Worm (Caenorhabditis elegans): Measurements from ENCODE around the gene sfxn-1.4.
A peak's percentile ranks its signal among the peaks of the same experiment; 100 is the strongest.

Gene sfxn-1.4

DNA sequence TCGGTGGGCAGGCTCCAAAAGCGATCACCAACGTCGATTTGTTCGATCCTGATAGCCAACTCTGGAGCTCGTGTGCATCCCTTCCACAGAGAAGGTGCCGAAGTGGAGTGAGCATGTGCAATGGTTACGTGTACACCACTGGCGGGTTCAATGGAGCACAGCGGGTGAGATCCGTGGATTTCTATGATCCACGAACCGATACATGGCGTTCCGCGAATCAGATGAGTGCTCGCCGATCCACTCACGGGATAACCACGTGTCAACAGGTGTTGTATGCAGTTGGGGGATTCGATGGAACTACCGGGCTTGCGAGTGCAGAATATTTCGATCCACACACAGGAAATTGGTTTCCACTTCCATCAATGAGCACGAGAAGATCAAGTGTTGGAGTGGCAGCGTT is 9.8 kb upstream of the sfxn-1.4 start (continued):
- no peak for TF ChIP-seq atf-7 (tag; optimal IDR thresholded peaks at IDR 0.05)
- 0 out of 2 replicates have a peak, but pooled peaks have one; percentile 17 for TF ChIP-seq ekl-4 (GFP tag; IDR thresholded peaks at IDR 0.05)
- no peak for TF ChIP-seq rec-8 (tag; optimal IDR thresholded peaks at IDR 0.05)

DNA sequence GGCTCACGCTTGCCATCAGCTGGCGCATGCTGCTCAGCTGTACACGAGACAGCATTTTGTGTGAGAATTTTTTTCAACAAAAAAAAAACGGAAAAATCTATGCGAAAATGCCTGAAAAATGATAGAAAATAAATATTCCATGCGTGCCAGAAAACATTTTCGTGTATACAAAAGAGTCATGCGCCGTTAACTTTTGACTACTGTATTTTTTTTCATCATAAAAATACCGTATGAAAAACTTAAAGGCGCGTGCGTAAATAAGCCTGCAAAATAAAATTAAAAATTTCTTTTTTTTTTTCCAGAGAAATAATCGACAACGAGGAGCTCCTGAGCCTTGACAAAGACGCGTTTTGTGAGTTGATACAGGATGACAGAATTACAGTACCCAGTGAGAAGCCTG is 8.9 kb upstream of the sfxn-1.4 start:
- no peak for TF ChIP-seq B0035.1 (tag; optimal IDR thresholded peaks at IDR 0.05)
- TF ChIP-seq madf-8 (GFP tag; conservative IDR thresholded peaks at IDR 0.05), result peak; percentile 59
- no peak for TF ChIP-seq ztf-25 (GFP tag; IDR thresholded peaks at IDR 0.05)
- TF ChIP-seq nhr-80 (tag; optimal IDR thresholded peaks at IDR 0.05), result no peak
- TF ChIP-seq ztf-26 (tag; optimal IDR thresholded peaks at IDR 0.05), result no peak
- peak; percentile 59 for TF ChIP-seq lsl-1 (GFP tag; optimal IDR thresholded peaks at IDR 0.05)
- TF ChIP-seq madf-6 (GFP tag; IDR thresholded peaks at IDR 0.05), result no peak

DNA sequence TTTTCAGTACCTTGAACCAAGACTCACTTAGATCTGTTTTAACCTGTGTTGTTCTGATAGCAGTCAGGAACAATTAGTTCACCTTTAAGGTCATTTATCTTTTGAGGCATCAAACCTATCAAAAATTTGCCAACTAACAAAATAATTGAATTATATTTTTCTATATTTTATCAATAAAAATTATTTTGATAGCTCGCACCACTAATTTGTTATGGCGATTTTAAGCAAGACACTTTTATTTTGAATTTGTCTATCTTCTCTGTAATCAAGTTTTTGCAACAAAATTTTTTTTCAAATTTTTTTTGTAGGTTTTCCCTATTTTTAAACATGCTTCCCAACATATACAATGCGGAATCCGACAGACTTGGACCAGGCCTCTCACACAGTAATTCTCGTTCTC is 7.6 kb upstream of the sfxn-1.4 start, which contains the start of gene kel-1:
Gene kel-1 (plus strand): TSS at position 301 of the 400 bp plus-strand sequence.
- no peak for TF ChIP-seq somi-1 (GFP tag; optimal IDR thresholded peaks at IDR 0.05)

ce11 chrII:11688011-11688410 is 7.0 kb upstream of the sfxn-1.4 start:
- TF ChIP-seq hmg-1.2 (GFP tag; IDR thresholded peaks at IDR 0.05) (peak; percentile 66; the same call in 1 of the 2 replicates), rpc-1 (optimal IDR thresholded peaks at IDR 0.05) (no peak), rpc-1 (tag; optimal IDR thresholded peaks at IDR 0.05) (no peak)

DNA sequence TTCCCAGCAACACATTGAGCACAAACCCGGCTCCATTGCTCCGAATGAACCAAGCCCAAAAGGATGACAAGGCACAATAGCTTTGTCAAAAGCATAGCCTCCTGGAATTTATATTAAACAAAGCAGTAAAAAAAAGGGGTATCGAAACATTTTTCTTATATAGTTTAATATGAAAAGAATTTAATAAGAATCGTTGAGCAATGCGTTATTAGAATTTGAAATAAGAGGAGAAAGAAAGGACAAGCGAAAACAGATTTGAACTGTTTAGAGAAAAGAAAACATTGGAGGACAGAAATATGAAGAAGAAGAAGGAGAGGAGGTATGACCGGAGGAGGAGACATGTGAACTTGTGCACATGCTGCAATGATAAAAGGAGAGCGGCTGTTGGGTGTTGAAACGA is 4.1 kb upstream of the sfxn-1.4 start, which contains the start of gene C47D12.5:
Gene C47D12.5 (minus strand): TSS at position 101 of the 400 bp plus-strand sequence.
- TF ChIP-seq nhr-120 (GFP tag; IDR thresholded peaks at IDR 0.05), result no peak
- no peak for TF ChIP-seq ztf-22 (GFP tag; optimal IDR thresholded peaks at IDR 0.05)

ce11 chrII:11680220-11680619 is 816 bp downstream of the sfxn-1.4 start:
- TF ChIP-seq egl-18 (GFP tag; IDR thresholded peaks at IDR 0.05), result no peak
- peak; percentile 12 for TF ChIP-seq xnd-1 (tag; optimal IDR thresholded peaks at IDR 0.05)
- no peak for TF ChIP-seq nhr-90 (tag; optimal IDR thresholded peaks at IDR 0.05)
- no peak for TF ChIP-seq hmg-1.2 (GFP tag; IDR thresholded peaks at IDR 0.05)
- no peak for TF ChIP-seq die-1 (tag; optimal IDR thresholded peaks at IDR 0.05)
- no peak for TF ChIP-seq B0336.3 (GFP tag; IDR thresholded peaks at IDR 0.05)
- peak; percentile 63; the same call in 1 of the 2 replicates for TF ChIP-seq B0019.2 (GFP tag; conservative IDR thresholded peaks at IDR 0.05)
- no peak for TF ChIP-seq lsy-27 (tag; optimal IDR thresholded peaks at IDR 0.05; ENCODE audit: borderline replicate concordance, insufficient read depth)
- no peak for TF ChIP-seq athp-1 (tag; optimal IDR thresholded peaks at IDR 0.05)
- no peak for TF ChIP-seq cebp-1 (GFP tag; IDR thresholded peaks at IDR 0.05)
- peak; percentile 69 for TF ChIP-seq cebp-1 (tag; optimal IDR thresholded peaks at IDR 0.05)
- TF ChIP-seq nhr-120 (GFP tag; IDR thresholded peaks at IDR 0.05), result no peak
- no peak for TF ChIP-seq attf-5 (GFP tag; optimal IDR thresholded peaks at IDR 0.05)
- TF ChIP-seq ceh-27 (GFP tag; optimal IDR thresholded peaks at IDR 0.05), result no peak
- peak; percentile 91 for TF ChIP-seq lsl-1 (GFP tag; optimal IDR thresholded peaks at IDR 0.05)
- TF ChIP-seq repo-1 (tag; optimal IDR thresholded peaks at IDR 0.05), result no peak
- TF ChIP-seq pha-4 (tag; optimal IDR thresholded peaks at IDR 0.05), result no peak
- TF ChIP-seq madf-6 (GFP tag; IDR thresholded peaks at IDR 0.05), result peak; percentile 42; the same call in 1 of the 2 replicates

Measured in whole organism, young adult.